Worm (Caenorhabditis elegans): Measurements from ENCODE around the gene egl-10.

ce11 chrV:12486934-12487333 is 24.1 kb upstream of the egl-10 start, which contains the start of gene inx-11:
- TF ChIP-seq sma-3 (GFP tag; optimal IDR thresholded peaks at IDR 0.05): no peak
- TF ChIP-seq elt-1 (tag; optimal IDR thresholded peaks at IDR 0.05): no peak
- no peak for TF ChIP-seq dmd-4 (tag; optimal IDR thresholded peaks at IDR 0.05)
- no peak for TF ChIP-seq ceh-82 (tag; optimal IDR thresholded peaks at IDR 0.05)
- no peak for TF ChIP-seq nhr-11 (tag; optimal IDR thresholded peaks at IDR 0.05)
- no peak for TF ChIP-seq blmp-1 (tag; optimal IDR thresholded peaks at IDR 0.05; ENCODE audit: insufficient read depth)
- TF ChIP-seq nhr-23 (tag; optimal IDR thresholded peaks at IDR 0.05): no peak

Measured in whole organism, L2 larva.